Worm (Caenorhabditis elegans): ENCODE measurements around the gene B0273.115.

ce11 chrIV:5476468-5476867 is 14.5 kb downstream of the B0273.115 start, which contains the start of gene T11F8.4:
- TF ChIP-seq dmd-4 (tag; optimal IDR thresholded peaks at IDR 0.05; ENCODE audit: borderline replicate concordance) (no peak), ceh-45 (GFP tag; IDR thresholded peaks at IDR 0.05) (no peak), ets-4 (tag; optimal IDR thresholded peaks at IDR 0.05) (no peak), ama-1 (optimal IDR thresholded peaks at IDR 0.05) (no peak), hlh-13 (GFP tag; optimal IDR thresholded peaks at IDR 0.05) (no peak), nhr-11 (tag; optimal IDR thresholded peaks at IDR 0.05) (no peak), nfya-1 (tag; optimal IDR thresholded peaks at IDR 0.05) (no peak), ttx-3 (tag; optimal IDR thresholded peaks at IDR 0.05) (no peak), fkh-10 (GFP tag; optimal IDR thresholded peaks at IDR 0.05) (no peak), elt-2 (tag; optimal IDR thresholded peaks at IDR 0.05) (no peak)

Measured in whole organism, late embryonic.